Fruit fly (Drosophila melanogaster) whole organism, adult: Measurements from ENCODE around the gene CG13409.

Source experiments
- CG11617 ChIP-seq: fragments of 200-800 bp; sonication (Bioruptor generic); optimal IDR thresholded peaks from 2 replicates; lab custom pipeline; 2017; ENCODE audit warnings: mild to moderate bottlenecking, missing biosample characterization, missing genetic modification reagents, missing genetic modification characterization
- CG12768 ChIP-seq: fragments of 200-800 bp; sonication (Bioruptor generic); optimal IDR thresholded peaks from 2 replicates; lab custom pipeline; 2017; ENCODE audit warnings: missing biosample characterization, missing genetic modification characterization, mild to moderate bottlenecking, moderate library complexity, missing genetic modification reagents
- CG14711 ChIP-seq: fragments of 200-800 bp; sonication (Bioruptor generic); optimal IDR thresholded peaks from 2 replicates; lab custom pipeline; 2018; ENCODE audit warnings: missing biosample characterization, mild to moderate bottlenecking, missing genetic modification characterization, moderate library complexity
- CG1620 ChIP-seq: fragments of 200-800 bp; sonication (Bioruptor generic); optimal IDR thresholded peaks from 2 replicates; lab custom pipeline; 2016; ENCODE audit warnings: missing biosample characterization, missing genetic modification characterization
- CG33017 ChIP-seq: fragments of 200-800 bp; sonication (Bioruptor generic); optimal IDR thresholded peaks from 2 replicates; lab custom pipeline; 2018; ENCODE audit warnings: missing biosample characterization, mild to moderate bottlenecking, missing genetic modification characterization, moderate library complexity
- CG5204 ChIP-seq: fragments of 200-800 bp; sonication (Bioruptor generic); optimal IDR thresholded peaks from 2 replicates; lab custom pipeline; 2016; ENCODE audit warnings: missing biosample characterization, missing genetic modification characterization
- CG7045 ChIP-seq: fragments of 200-800 bp; sonication (Bioruptor generic); optimal IDR thresholded peaks from 2 replicates; lab custom pipeline; 2017; ENCODE audit warnings: missing biosample characterization, mild to moderate bottlenecking, missing genetic modification characterization
- CG7101 ChIP-seq: fragments of 200-800 bp; sonication (Bioruptor generic); optimal IDR thresholded peaks from 2 replicates; lab custom pipeline; 2018; ENCODE audit warnings: missing biosample characterization, mild to moderate bottlenecking, missing genetic modification characterization, moderate library complexity
- Clk ChIP-seq: fragments of 200-800 bp; sonication (Bioruptor generic); optimal IDR thresholded peaks from 2 replicates; lab custom pipeline; 2017; ENCODE audit warnings: missing biosample characterization, missing genetic modification characterization
- Crg-1 ChIP-seq: fragments of 200-800 bp; sonication (Bioruptor generic); optimal IDR thresholded peaks from 2 replicates; lab custom pipeline; 2016; ENCODE audit warnings: missing biosample characterization, missing genetic modification characterization
- Hr96 ChIP-seq: fragments of 200-800 bp; sonication (Bioruptor generic); optimal IDR thresholded peaks from 2 replicates; lab custom pipeline; 2016; ENCODE audit warnings: missing biosample characterization, missing genetic modification characterization
- Mnt ChIP-seq: fragments of 200-800 bp; sonication (Bioruptor generic); optimal IDR thresholded peaks from 2 replicates; lab custom pipeline; 2016; ENCODE audit warnings: missing biosample characterization, mild to moderate bottlenecking, missing genetic modification characterization
- bab1 ChIP-seq: fragments of 200-800 bp; sonication (Bioruptor generic); optimal IDR thresholded peaks from 3 replicates; lab custom pipeline; 2019; ENCODE audit warnings: missing biosample characterization, mild to moderate bottlenecking, missing genetic modification characterization, moderate library complexity
- cic ChIP-seq: fragments of 200-800 bp; sonication (Bioruptor generic); optimal IDR thresholded peaks from 2 replicates; lab custom pipeline; 2017; ENCODE audit warnings: missing biosample characterization, mild to moderate bottlenecking, missing genetic modification characterization, moderate library complexity
- kay ChIP-seq: fragments of 200-800 bp; sonication (Bioruptor generic); peaks from one replicate; lab custom pipeline; 2016; ENCODE audit warnings: missing biosample characterization, missing genetic modification characterization, borderline replicate concordance
- ovo ChIP-seq: fragments of 200-800 bp; sonication (Bioruptor generic); optimal IDR thresholded peaks from 2 replicates; lab custom pipeline; 2016; ENCODE audit warnings: missing biosample characterization, missing genetic modification characterization
- pad ChIP-seq: fragments of 200-800 bp; sonication (Bioruptor generic); optimal IDR thresholded peaks from 3 replicates; lab custom pipeline; 2017; ENCODE audit warnings: missing biosample characterization, missing genetic modification characterization, mild to moderate bottlenecking, moderate library complexity, missing genetic modification reagents
- tj ChIP-seq: fragments of 200-800 bp; sonication (Bioruptor generic); optimal IDR thresholded peaks from 3 replicates; lab custom pipeline; 2017; ENCODE audit warnings: missing biosample characterization, mild to moderate bottlenecking, missing genetic modification characterization, moderate library complexity
- toe ChIP-seq: fragments of 200-800 bp; sonication (Bioruptor generic); optimal IDR thresholded peaks from 2 replicates; lab custom pipeline; 2016; ENCODE audit warnings: missing biosample characterization, missing genetic modification characterization

CG13409 gene

dm6 chr3R:22053740-22054139, 22.0 kb upstream of the CG13409 start:
- TF ChIP-seq CG33017 (no peak), ovo (GFP tag; lab: Kevin White, UChicago) (no peak), CG1620 (GFP tag; lab: Kevin White, UChicago) (no peak), tj (GFP tag; lab: Kevin White, UChicago) (no peak), Hr96 (GFP tag; lab: Kevin White, UChicago) (no peak), toe (no peak)

- TF ChIP-seq Mnt (GFP tag; lab: Kevin White, UChicago) = no peak
- TF ChIP-seq CG12768 (GFP tag; lab: Kevin White, UChicago) = no peak
- no peak for TF ChIP-seq Clk (GFP tag; lab: Kevin White, UChicago)
- no peak for TF ChIP-seq CG7101 (tag; lab: Kevin White, UChicago)
- no peak for TF ChIP-seq CG7045 (GFP tag; lab: Kevin White, UChicago)
- no peak for TF ChIP-seq toe
- TF ChIP-seq ovo (GFP tag; lab: Kevin White, UChicago) = no peak
Measured at dm6 chr3R:22053202-22053601, 21.5 kb upstream of the CG13409 start.

dm6 chr3R:22052235-22052634, 20.5 kb upstream of the CG13409 start:
- TF ChIP-seq CG33017 (no peak), CG7045 (GFP tag; lab: Kevin White, UChicago) (no peak), CG1620 (GFP tag; lab: Kevin White, UChicago) (no peak), CG11617 (no peak), kay (no peak), ovo (GFP tag; lab: Kevin White, UChicago) (no peak), Crg-1 (GFP tag; lab: Kevin White, UChicago) (no peak), Clk (GFP tag; lab: Kevin White, UChicago) (no peak), Mnt (GFP tag; lab: Kevin White, UChicago) (no peak), CG7101 (tag; lab: Kevin White, UChicago) (no peak), CG12768 (GFP tag; lab: Kevin White, UChicago) (no peak), bab1 (GFP tag; lab: Kevin White, UChicago) (no peak)

dm6 chr3R:22049134-22049796, 17.6 kb upstream of the CG13409 start:
- TF ChIP-seq Mnt (GFP tag; lab: Kevin White, UChicago) = no peak
- TF ChIP-seq CG11617 = no peak
- TF ChIP-seq kay = no peak
- TF ChIP-seq CG7045 (GFP tag; lab: Kevin White, UChicago) = no peak
- no peak for TF ChIP-seq CG14711 (tag; lab: Kevin White, UChicago)

dm6 chr3R:22047412-22047811, 15.7 kb upstream of the CG13409 start:
- no peak for TF ChIP-seq cic (GFP tag; lab: Kevin White, UChicago)
- TF ChIP-seq CG14711 (tag; lab: Kevin White, UChicago) = no peak
- no peak for TF ChIP-seq CG7045 (GFP tag; lab: Kevin White, UChicago)

- TF ChIP-seq tj (GFP tag; lab: Kevin White, UChicago) (peak; percentile 38), bab1 (GFP tag; lab: Kevin White, UChicago) (no peak)
Measured at dm6 chr3R:22046723-22047122, 15.0 kb upstream of the CG13409 start.

dm6 chr3R:22046231-22046630, 14.5 kb upstream of the CG13409 start:
- no peak for TF ChIP-seq cic (GFP tag; lab: Kevin White, UChicago)
- TF ChIP-seq bab1 (GFP tag; lab: Kevin White, UChicago) = peak; percentile 30
- TF ChIP-seq kay = peak; percentile 89

dm6 chr3R:22044443-22044970, 12.8 kb upstream of the CG13409 start:
- TF ChIP-seq CG5204 = no peak
- no peak for TF ChIP-seq CG7101 (tag; lab: Kevin White, UChicago)
- TF ChIP-seq pad = no peak
- no peak for TF ChIP-seq CG7045 (GFP tag; lab: Kevin White, UChicago)
- TF ChIP-seq ovo (GFP tag; lab: Kevin White, UChicago) = no peak
- TF ChIP-seq CG12768 (GFP tag; lab: Kevin White, UChicago) = no peak
